Fruit fly (Drosophila melanogaster) whole organism: ENCODE data around the gene CCT6.

Experiments used
- CG8478 ChIP-seq: fragments of >200 bp; optimal IDR thresholded peaks from 2 replicates; lab custom pipeline; 2018; ENCODE audit warnings: inconsistent platforms
- Dll ChIP-seq: fragments of >200 bp; optimal IDR thresholded peaks from 2 replicates; lab custom pipeline; 2017
- pan ChIP-seq: fragments of >200 bp; optimal IDR thresholded peaks from 2 replicates; lab custom pipeline; 2017
- psq ChIP-seq: fragments of >200 bp; optimal IDR thresholded peaks from 2 replicates; lab custom pipeline; 2017

- TF ChIP-seq Dll (lab: Kevin White, UChicago) (no peak), pan (no peak), CG8478 (lab: Kevin White, UChicago) (no peak), psq (lab: Kevin White, UChicago) (no peak)
Observed at dm6 chrX:15786242-15786641, 39.8 kb downstream of the CCT6 start.
